Fruit fly (Drosophila melanogaster) whole organism, wandering third instar larva: Measurements from ENCODE around the gene GABA-B-R1.

Source experiments
- Abd-B ChIP-seq: fragments of >200 bp; optimal IDR thresholded peaks from 2 replicates; lab custom pipeline; 2017; ENCODE audit warnings: missing biosample characterization, missing genetic modification characterization
- CG32264 ChIP-seq: fragments of 200-800 bp; sonication (Bioruptor generic); optimal IDR thresholded peaks from 2 replicates; lab custom pipeline; 2016; ENCODE audit warnings: missing biosample characterization, missing genetic modification characterization
- CrebA ChIP-seq: fragments of 200-800 bp; sonication (Bioruptor generic); optimal IDR thresholded peaks from 2 replicates; lab custom pipeline; 2016; ENCODE audit warnings: missing biosample characterization, mild to moderate bottlenecking, missing genetic modification characterization, borderline replicate concordance
- Dfd ChIP-seq: fragments of >200 bp; optimal IDR thresholded peaks from 2 replicates; lab custom pipeline; 2017; ENCODE audit warnings: missing biosample characterization, missing genetic modification characterization
- GATAd ChIP-seq: sonication (Bioruptor generic); optimal IDR thresholded peaks from 2 replicates; lab custom pipeline; 2016; ENCODE audit warnings: missing biosample characterization, missing genetic modification characterization
- HLH106 ChIP-seq: fragments of 200-800 bp; optimal IDR thresholded peaks from 3 replicates; lab custom pipeline; 2019; ENCODE audit warnings: missing biosample characterization, mild to moderate bottlenecking, missing genetic modification characterization, moderate library complexity
- Hnf4 ChIP-seq: fragments of 200-800 bp; sonication (Bioruptor generic); optimal IDR thresholded peaks from 2 replicates; lab custom pipeline; 2016; ENCODE audit warnings: missing biosample characterization, mild to moderate bottlenecking, missing genetic modification characterization
- Hr78 ChIP-seq: fragments of >200 bp; optimal IDR thresholded peaks from 2 replicates; lab custom pipeline; 2017; ENCODE audit warnings: missing biosample characterization, missing genetic modification characterization
- Hr83 ChIP-seq: fragments of 200-300 bp; sonication (Bioruptor generic); optimal IDR thresholded peaks from 2 replicates; lab custom pipeline; 2016; ENCODE audit warnings: missing biosample characterization, mild to moderate bottlenecking, missing genetic modification characterization, moderate library complexity; ENCODE audit not compliant: poor library complexity, severe bottlenecking
- Jra ChIP-seq: sonication (Bioruptor generic); optimal IDR thresholded peaks from 2 replicates; lab custom pipeline; 2016; ENCODE audit warnings: missing biosample characterization, missing genetic modification characterization
- Myc ChIP-seq: fragments of >200 bp; optimal IDR thresholded peaks from 2 replicates; lab custom pipeline; 2017
- N ChIP-seq: fragments of >200 bp; optimal IDR thresholded peaks from 2 replicates; lab custom pipeline; 2018; ENCODE audit warnings: missing biosample characterization, missing external identifiers, missing genetic modification characterization
- OdsH ChIP-seq: fragments of 200-800 bp; sonication (Bioruptor generic); optimal IDR thresholded peaks from 2 replicates; lab custom pipeline; 2016; ENCODE audit warnings: missing biosample characterization, mild to moderate bottlenecking, missing genetic modification characterization
- Rel ChIP-seq, 2 experiments: fragments of 200-800 bp; sonication (Bioruptor generic) in 1 of 2; optimal IDR thresholded peaks; 2 replicates in 1 of 2; 3 replicates in 1 of 2; lab custom pipeline; 2016 to 2019; ENCODE audit warnings: mild to moderate bottlenecking in 2 of 2, missing biosample characterization in 2 of 2, missing genetic modification characterization in 2 of 2, moderate library complexity in 1 of 2
- br ChIP-seq: fragments of 200-800 bp; sonication (Bioruptor generic); optimal IDR thresholded peaks from 2 replicates; lab custom pipeline; 2016; ENCODE audit warnings: missing biosample characterization, missing genetic modification characterization
- brk ChIP-seq: fragments of 200-800 bp; sonication (Bioruptor generic); optimal IDR thresholded peaks from 2 replicates; lab custom pipeline; 2016; ENCODE audit warnings: missing biosample characterization, mild to moderate bottlenecking, missing genetic modification characterization
- dl ChIP-seq, 2 experiments: fragments of 175-275, 200-275 bp in 1 of 2; fragments of 200-275 bp in 1 of 2; sonication (Bioruptor generic); optimal IDR thresholded peaks; lab custom pipeline; 2018; ENCODE audit warnings: mild to moderate bottlenecking in 2 of 2, missing biosample characterization in 2 of 2, missing genetic modification characterization in 2 of 2, moderate library complexity in 2 of 2; ENCODE audit not compliant: partially characterized antibody in 2 of 2, insufficient read depth in 1 of 2
- dmrt93B ChIP-seq: fragments of 200-800 bp; sonication (Bioruptor generic); optimal IDR thresholded peaks from 2 replicates; lab custom pipeline; 2018; ENCODE audit warnings: missing biosample characterization, mild to moderate bottlenecking, missing genetic modification characterization
- dsf ChIP-seq: sonication (Bioruptor generic); optimal IDR thresholded peaks from 2 replicates; lab custom pipeline; 2016; ENCODE audit warnings: missing biosample characterization, missing genetic modification characterization, borderline replicate concordance
- h ChIP-seq: fragments of 200-800 bp; sonication (Bioruptor generic); optimal IDR thresholded peaks from 3 replicates; lab custom pipeline; 2016; ENCODE audit warnings: missing biosample characterization, mild to moderate bottlenecking, missing genetic modification characterization
- jim ChIP-seq: fragments of 175-275, 200-325 bp; sonication (Bioruptor generic); optimal IDR thresholded peaks from 2 replicates; lab custom pipeline; 2016; ENCODE audit warnings: missing biosample characterization, mild to moderate bottlenecking, missing genetic modification characterization
- pan ChIP-seq: fragments of >200 bp; optimal IDR thresholded peaks from 2 replicates; lab custom pipeline; 2017
- psq ChIP-seq: fragments of 200-800 bp; sonication (Bioruptor generic); optimal IDR thresholded peaks from 3 replicates; lab custom pipeline; 2017; ENCODE audit warnings: missing biosample characterization, mild to moderate bottlenecking, missing genetic modification characterization, moderate library complexity
- sage ChIP-seq: fragments of 200-800 bp; sonication (Bioruptor generic); optimal IDR thresholded peaks from 2 replicates; lab custom pipeline; 2016; ENCODE audit warnings: missing biosample characterization, mild to moderate bottlenecking, missing genetic modification characterization
- sv ChIP-seq: fragments of 200-800 bp; sonication (Bioruptor generic); optimal IDR thresholded peaks from 3 replicates; lab custom pipeline; 2016; ENCODE audit warnings: missing biosample characterization, missing genetic modification characterization
- tai ChIP-seq: sonication (Bioruptor generic); optimal IDR thresholded peaks from 2 replicates; lab custom pipeline; 2016; ENCODE audit warnings: missing biosample characterization, missing genetic modification characterization
- usp ChIP-seq: fragments of >200 bp; optimal IDR thresholded peaks from 2 replicates; lab custom pipeline; 2017; ENCODE audit warnings: missing biosample characterization, missing genetic modification characterization
- woc ChIP-seq: sonication (Bioruptor generic); optimal IDR thresholded peaks from 2 replicates; lab custom pipeline; 2016; ENCODE audit warnings: missing biosample characterization, mild to moderate bottlenecking, missing genetic modification characterization

The GABA-B-R1 gene

dm6 chr2L:15016031-15016430 is at the start of gene GABA-B-R1:
GABA-B-R1 (plus strand) TSS chr2L:15016331.
- TF ChIP-seq sv = no peak
- TF ChIP-seq usp = no peak
- no peak for TF ChIP-seq OdsH (GFP tag; lab: Kevin White, UChicago)
- TF ChIP-seq woc (GFP tag; lab: Kevin White, UChicago) = no peak
- TF ChIP-seq tai (GFP tag; lab: Kevin White, UChicago) = no peak
- TF ChIP-seq HLH106 = no peak
- no peak for TF ChIP-seq GATAd
- TF ChIP-seq h (GFP tag; lab: Kevin White, UChicago) = no peak
- no peak for TF ChIP-seq Dfd (GFP tag; lab: Kevin White, UChicago)

dm6 chr2L:14972133-14972532 is 44.0 kb upstream of the GABA-B-R1 start, which contains the start of gene side-II:
side-II (minus strand) TSS chr2L:14972300.
- TF ChIP-seq CrebA = no peak
- TF ChIP-seq usp = no peak
- no peak for TF ChIP-seq Jra (GFP tag; lab: Kevin White, UChicago)
- TF ChIP-seq dl (GFP tag; optimal IDR thresholded peaks at IDR 0.05; lab: Kevin White, UChicago; ENCODE audit: insufficient read depth in 1 of 2, partially characterized antibody in 2 of 2) = no peak
- no peak for TF ChIP-seq Hnf4
- no peak for TF ChIP-seq dsf (GFP tag; lab: Kevin White, UChicago)
- TF ChIP-seq N = no peak
- no peak for TF ChIP-seq br (GFP tag; lab: Kevin White, UChicago)
- TF ChIP-seq Myc (lab: Kevin White, UChicago) = no peak

DNA sequence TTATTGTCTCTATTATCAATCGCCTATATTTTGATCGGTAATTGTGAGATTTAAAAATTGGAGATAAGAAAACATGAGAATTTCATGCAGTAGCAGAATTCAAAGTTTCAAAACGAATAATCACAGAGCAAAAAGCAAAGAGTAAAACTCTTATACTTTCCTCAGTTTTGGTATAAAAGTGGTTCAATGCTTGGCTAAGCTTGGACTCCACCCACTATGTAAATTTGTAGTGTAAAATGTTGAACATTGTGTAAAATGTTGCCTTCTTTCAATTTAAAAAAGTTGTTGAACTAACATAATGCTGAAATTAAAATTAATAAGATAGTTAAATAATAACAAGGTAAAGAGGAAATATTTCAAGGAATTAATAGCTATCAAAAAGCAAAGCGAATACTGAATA is 43.3 kb upstream of the GABA-B-R1 start:
- TF ChIP-seq CG32264 (GFP tag; lab: Kevin White, UChicago) (no peak), Myc (lab: Kevin White, UChicago) (peak; percentile 9)

dm6 chr2L:14992889-14993288 is 23.2 kb upstream of the GABA-B-R1 start:
- TF ChIP-seq Hr83 (no peak), brk (GFP tag; lab: Kevin White, UChicago) (no peak), sage (GFP tag; lab: Kevin White, UChicago) (no peak), OdsH (GFP tag; lab: Kevin White, UChicago) (no peak), h (GFP tag; lab: Kevin White, UChicago) (no peak), usp (no peak), woc (GFP tag; lab: Kevin White, UChicago) (no peak), Hnf4 (no peak), tai (GFP tag; lab: Kevin White, UChicago) (no peak), Abd-B (GFP tag; lab: Kevin White, UChicago) (no peak), br (GFP tag; lab: Kevin White, UChicago) (no peak), pan (lab: Kevin White, UChicago) (no peak), dsf (GFP tag; lab: Kevin White, UChicago) (no peak), CrebA (no peak), jim (GFP tag; lab: Kevin White, UChicago) (no peak)

dm6 chr2L:14994834-14995506 is 21.2 kb upstream of the GABA-B-R1 start:
- no peak for TF ChIP-seq Rel (GFP tag; optimal IDR thresholded peaks at IDR 0.05; lab: Kevin White, UChicago)
- no peak for TF ChIP-seq Rel (tag; optimal IDR thresholded peaks at IDR 0.05; lab: Kevin White, UChicago)
- no peak for TF ChIP-seq N
- no peak for TF ChIP-seq Hr78 (GFP tag; lab: Kevin White, UChicago)
- no peak for TF ChIP-seq brk (GFP tag; lab: Kevin White, UChicago)
- no peak for TF ChIP-seq psq (GFP tag; lab: Kevin White, UChicago)
- TF ChIP-seq Hr83 = no peak
- TF ChIP-seq jim (GFP tag; lab: Kevin White, UChicago) = no peak
- no peak for TF ChIP-seq dmrt93B (GFP tag; lab: Kevin White, UChicago)
- no peak for TF ChIP-seq GATAd
- TF ChIP-seq tai (GFP tag; lab: Kevin White, UChicago) = no peak
- no peak for TF ChIP-seq OdsH (GFP tag; lab: Kevin White, UChicago)
